Worm (Caenorhabditis elegans): ENCODE results near the gene T28H11.7.

- TF ChIP-seq ztf-29 (GFP tag; IDR thresholded peaks at IDR 0.05), result no peak
- no peak for TF ChIP-seq cog-1 (tag; optimal IDR thresholded peaks at IDR 0.05)
- TF ChIP-seq T22C8.4 (GFP tag; IDR thresholded peaks at IDR 0.05), result no peak
- TF ChIP-seq flt-1 (GFP tag; IDR thresholded peaks at IDR 0.05), result no peak
Observed at ce11 chrIV:5020533-5020932, 3.6 kb upstream of the T28H11.7 start, which contains the start of gene T28H11.8.

Data from whole organism, midembryonic.